Worm (Caenorhabditis elegans) whole organism, L2 larva: ENCODE data around the gene F35H8.1.

ENCODE experiments used
- C34F6.9 ChIP-seq: fragments of 150-350 bp; optimal IDR thresholded peaks from 2 replicates; lab custom pipeline; 2014; ENCODE audit warnings: missing biosample characterization, missing genetic modification characterization
- F13H6.1 ChIP-seq: sonication (generic microtip); optimal IDR thresholded peaks from 2 replicates; lab custom pipeline; 2016; ENCODE audit warnings: missing genetic modification characterization, missing compliant biosample characterization
- R02D3.7 ChIP-seq: fragments of 150-350 bp; optimal IDR thresholded peaks from 2 replicates; lab custom pipeline; 2014; ENCODE audit warnings: missing biosample characterization, missing genetic modification characterization
- Y55F3AM.14 ChIP-seq: fragments of 200-800 bp; sonication (Bioruptor generic); optimal IDR thresholded peaks from 2 replicates; lab custom pipeline; 2018; ENCODE audit warnings: mild to moderate bottlenecking, missing genetic modification characterization, missing compliant biosample characterization
- ZK546.5 ChIP-seq: sonication (generic microtip); optimal IDR thresholded peaks from 2 replicates; lab custom pipeline; 2017; ENCODE audit warnings: missing biosample characterization, missing genetic modification characterization
- alr-1 ChIP-seq: fragments of 150-350 bp; optimal IDR thresholded peaks from 2 replicates; lab custom pipeline; 2014; ENCODE audit warnings: missing biosample characterization, missing genetic modification characterization
- aly-2 ChIP-seq: fragments of 150-350 bp; optimal IDR thresholded peaks from 2 replicates; lab custom pipeline; 2014; ENCODE audit warnings: missing biosample characterization, missing genetic modification characterization
- ama-1 ChIP-seq: fragments of 150-350 bp; optimal IDR thresholded peaks from 2 replicates; lab custom pipeline; 2018; ENCODE audit warnings: inconsistent platforms
- blmp-1 ChIP-seq: sonication (generic microtip); optimal IDR thresholded peaks from 2 replicates; lab custom pipeline; 2017; ENCODE audit warnings: missing genetic modification characterization, mild to moderate bottlenecking, missing compliant biosample characterization, antibody characterized with exemption, moderate library complexity; ENCODE audit not compliant: insufficient read depth
- ceh-16 ChIP-seq: fragments of 150-350 bp; optimal IDR thresholded peaks from 2 replicates; lab custom pipeline; 2014; ENCODE audit warnings: missing biosample characterization, missing genetic modification characterization
- ceh-82 ChIP-seq: fragments of 150-350 bp; optimal IDR thresholded peaks from 2 replicates; lab custom pipeline; 2014; ENCODE audit warnings: missing biosample characterization, missing genetic modification characterization
- crh-2 ChIP-seq: sonication (generic microtip); optimal IDR thresholded peaks from 2 replicates; lab custom pipeline; 2017; ENCODE audit warnings: missing biosample characterization, missing genetic modification characterization
- dmd-4 ChIP-seq: sonication (generic microtip); optimal IDR thresholded peaks from 2 replicates; lab custom pipeline; 2017; ENCODE audit warnings: missing biosample characterization, missing genetic modification characterization
- egl-27 ChIP-seq: sonication (generic microtip); optimal IDR thresholded peaks from 3 replicates; lab custom pipeline; 2017; ENCODE audit warnings: missing biosample characterization, missing genetic modification reagents, missing genetic modification characterization
- elt-1 ChIP-seq: fragments of 150-350 bp; optimal IDR thresholded peaks from 2 replicates; lab custom pipeline; 2014; ENCODE audit warnings: missing biosample characterization, missing genetic modification characterization
- elt-3 ChIP-seq: sonication (generic microtip); optimal IDR thresholded peaks from 2 replicates; lab custom pipeline; 2017; ENCODE audit warnings: missing biosample characterization, missing genetic modification characterization
- fos-1 ChIP-seq: fragments of 150-350 bp; optimal IDR thresholded peaks from 2 replicates; lab custom pipeline; 2014; ENCODE audit warnings: missing biosample characterization, missing genetic modification characterization
- gmeb-1 ChIP-seq: fragments of 150-350 bp; optimal IDR thresholded peaks from 2 replicates; lab custom pipeline; 2014; ENCODE audit warnings: missing biosample characterization, missing genetic modification characterization
- lin-11 ChIP-seq: fragments of 150-350 bp; sonication (generic microtip); optimal IDR thresholded peaks from 2 replicates; lab custom pipeline; 2014; ENCODE audit warnings: missing biosample characterization, missing genetic modification characterization, inconsistent platforms, mixed read lengths
- lin-13 ChIP-seq: fragments of 150-350 bp; optimal IDR thresholded peaks from 2 replicates; lab custom pipeline; 2014; ENCODE audit warnings: missing biosample characterization, missing genetic modification reagents, missing genetic modification characterization
- lin-39 ChIP-seq: fragments of 150-350 bp; optimal IDR thresholded peaks from 2 replicates; lab custom pipeline; 2014; ENCODE audit warnings: missing biosample characterization, missing genetic modification reagents, missing genetic modification characterization
- lsy-2 ChIP-seq, 2 experiments: fragments of 150-350 bp in 1 of 2; sonication (generic microtip) in 1 of 2; optimal IDR thresholded peaks; 2 replicates each; lab custom pipeline; 2014 to 2017; ENCODE audit warnings: missing biosample characterization in 2 of 2, missing genetic modification characterization in 2 of 2
- mab-5 ChIP-seq: fragments of 150-350 bp; optimal IDR thresholded peaks from 2 replicates; lab custom pipeline; 2014; ENCODE audit warnings: missing biosample characterization, missing genetic modification characterization
- mbf-1 ChIP-seq: sonication (generic microtip); optimal IDR thresholded peaks from 2 replicates; lab custom pipeline; 2017; ENCODE audit warnings: missing biosample characterization, missing genetic modification characterization
- mdl-1 ChIP-seq, 2 experiments: fragments of 150-350 bp in 1 of 2; sonication (generic microtip) in 1 of 2; optimal IDR thresholded peaks; 2 replicates each; lab custom pipeline; 2017; ENCODE audit warnings: missing biosample characterization in 2 of 2, missing genetic modification characterization in 2 of 2
- nhr-10 ChIP-seq: sonication (generic microtip); optimal IDR thresholded peaks from 2 replicates; lab custom pipeline; 2017; ENCODE audit warnings: missing biosample characterization, missing genetic modification characterization
- nhr-11 ChIP-seq: fragments of 150-350 bp; optimal IDR thresholded peaks from 2 replicates; lab custom pipeline; 2014; ENCODE audit warnings: missing biosample characterization, missing genetic modification characterization
- nhr-12 ChIP-seq: fragments of 150-350 bp; optimal IDR thresholded peaks from 2 replicates; lab custom pipeline; 2014; ENCODE audit warnings: missing biosample characterization, missing genetic modification characterization
- nhr-129 ChIP-seq: fragments of 150-350 bp; optimal IDR thresholded peaks from 2 replicates; lab custom pipeline; 2014; ENCODE audit warnings: missing biosample characterization, missing genetic modification characterization
- nhr-21 ChIP-seq: fragments of 150-350 bp; optimal IDR thresholded peaks from 2 replicates; lab custom pipeline; 2014; ENCODE audit warnings: missing biosample characterization, missing genetic modification characterization
- nhr-23 ChIP-seq: fragments of 150-350 bp; optimal IDR thresholded peaks from 2 replicates; lab custom pipeline; 2014; ENCODE audit warnings: missing biosample characterization, missing genetic modification reagents, missing genetic modification characterization
- nhr-237 ChIP-seq: fragments of 150-350 bp; optimal IDR thresholded peaks from 2 replicates; lab custom pipeline; 2014; ENCODE audit warnings: missing biosample characterization, missing genetic modification characterization
- nhr-25 ChIP-seq: fragments of 150-350 bp; sonication (generic microtip); optimal IDR thresholded peaks from 3 replicates; lab custom pipeline; 2014; ENCODE audit warnings: missing biosample characterization, missing genetic modification characterization
- nhr-6 ChIP-seq: fragments of 150-350 bp; optimal IDR thresholded peaks from 2 replicates; lab custom pipeline; 2014; ENCODE audit warnings: missing biosample characterization, missing genetic modification characterization
- nhr-77 ChIP-seq: fragments of 150-350 bp; optimal IDR thresholded peaks from 2 replicates; lab custom pipeline; 2014; ENCODE audit warnings: missing biosample characterization, missing genetic modification characterization
- peb-1 ChIP-seq: fragments of 150-350 bp; optimal IDR thresholded peaks from 2 replicates; lab custom pipeline; 2014; ENCODE audit warnings: missing biosample characterization, missing genetic modification characterization
- sem-4 ChIP-seq: fragments of 150-350 bp; optimal IDR thresholded peaks from 2 replicates; lab custom pipeline; 2014; ENCODE audit warnings: missing biosample characterization, missing genetic modification reagents, missing genetic modification characterization
- skn-1 ChIP-seq: sonication (generic microtip); optimal IDR thresholded peaks from 2 replicates; lab custom pipeline; 2017; ENCODE audit warnings: missing biosample characterization, missing genetic modification characterization
- sma-3 ChIP-seq: sonication (generic microtip); optimal IDR thresholded peaks from 2 replicates; lab custom pipeline; 2016; ENCODE audit warnings: missing genetic modification reagents, missing genetic modification characterization, missing compliant biosample characterization
- sma-9 ChIP-seq, 2 experiments: fragments of 150-350 bp in 1 of 2; sonication (generic microtip) in 1 of 2; optimal IDR thresholded peaks; 2 replicates each; lab custom pipeline; 2014 to 2016; ENCODE audit warnings: missing genetic modification characterization in 2 of 2, mild to moderate bottlenecking in 1 of 2, missing biosample characterization in 1 of 2, missing compliant biosample characterization in 1 of 2, missing genetic modification reagents in 1 of 2, moderate library complexity in 1 of 2
- snpc-4 ChIP-seq: fragments of 150-350 bp; optimal IDR thresholded peaks from 2 replicates; lab custom pipeline; 2014; ENCODE audit warnings: missing biosample characterization, missing genetic modification characterization
- unc-39 ChIP-seq: fragments of 150-350 bp; optimal IDR thresholded peaks from 2 replicates; lab custom pipeline; 2014; ENCODE audit warnings: missing biosample characterization, missing genetic modification characterization
- unc-55 ChIP-seq: fragments of 150-350 bp; sonication (generic microtip); optimal IDR thresholded peaks from 3 replicates; lab custom pipeline; 2014; ENCODE audit warnings: missing biosample characterization, missing genetic modification reagents, missing genetic modification characterization
- unc-62 ChIP-seq: fragments of 150-350 bp; optimal IDR thresholded peaks from 2 replicates; lab custom pipeline; 2014; ENCODE audit warnings: missing biosample characterization, missing genetic modification reagents, missing genetic modification characterization
- zag-1 ChIP-seq: fragments of 150-350 bp; optimal IDR thresholded peaks from 2 replicates; lab custom pipeline; 2014; ENCODE audit warnings: missing biosample characterization, missing genetic modification characterization
- ztf-1 ChIP-seq: fragments of 200-800 bp; sonication (Bioruptor generic); conservative IDR thresholded peaks from 2 replicates; pipeline ENCODE4 v1.3.6; 2022; ENCODE audit warnings: missing genetic modification characterization, missing compliant biosample characterization
- ztf-11 ChIP-seq: sonication (generic microtip); optimal IDR thresholded peaks from 2 replicates; lab custom pipeline; 2017; ENCODE audit warnings: missing biosample characterization, missing genetic modification characterization
- ztf-4 ChIP-seq: fragments of 150-350 bp; optimal IDR thresholded peaks from 2 replicates; lab custom pipeline; 2014; ENCODE audit warnings: missing biosample characterization, missing genetic modification characterization

The F35H8.1 gene

DNA sequence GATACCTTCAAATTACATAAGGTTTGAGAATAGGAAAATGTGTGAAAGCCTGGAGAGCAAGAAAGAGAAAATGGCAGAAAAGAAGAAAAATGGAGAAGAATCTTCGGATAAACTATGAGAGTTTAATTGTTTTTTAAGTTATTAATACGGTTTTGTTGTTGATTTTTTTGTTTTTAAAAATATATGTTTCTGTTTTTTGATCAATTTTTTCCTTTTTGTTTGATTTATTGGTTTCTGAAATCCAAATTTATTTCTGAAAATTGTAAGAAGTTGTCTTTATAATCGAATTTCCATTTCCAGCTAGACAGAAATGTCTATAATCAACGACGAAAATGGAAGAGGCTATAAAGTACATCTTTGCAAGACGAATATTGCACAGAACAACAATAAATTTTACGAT, 39.7 kb upstream of the F35H8.1 start, which contains the start of gene parp-2:
Gene parp-2 (plus strand): TSS at position 301 of the 400 bp plus-strand sequence.
- TF ChIP-seq nhr-129 (tag; lab: Kevin White, UChicago): no peak
- no peak for TF ChIP-seq C34F6.9 (tag; lab: Kevin White, UChicago)
- no peak for TF ChIP-seq sma-3
- TF ChIP-seq dmd-4: no peak
- TF ChIP-seq nhr-12 (tag; lab: Kevin White, UChicago): no peak

DNA sequence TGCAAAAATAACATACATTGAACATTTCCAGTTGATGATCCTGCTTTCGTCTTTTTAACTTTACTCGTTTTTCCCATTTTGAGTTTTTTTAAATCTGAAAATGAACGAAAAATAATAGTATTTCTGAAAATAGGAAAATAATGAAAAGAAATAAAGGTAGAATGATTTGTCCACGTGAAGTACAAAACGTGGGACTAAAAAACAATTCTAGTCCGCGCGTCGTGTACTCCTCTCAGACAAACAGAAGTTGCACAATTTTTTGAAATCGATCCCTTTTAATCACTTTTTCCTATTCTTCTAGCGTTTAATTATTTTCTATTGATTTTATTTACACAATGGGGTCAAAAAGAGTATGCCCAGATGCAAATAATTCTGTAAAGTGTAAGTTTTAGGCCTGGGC, 38.0 kb upstream of the F35H8.1 start, which contains the start of the genes E02H1.1 and tag-124:
Gene E02H1.1 (minus strand): TSS at position 94 of the 400 bp plus-strand sequence.
Gene tag-124 (plus strand): TSS at position 222 of the 400 bp plus-strand sequence.
- no peak for TF ChIP-seq ztf-1
- no peak for TF ChIP-seq mdl-1 (tag; optimal IDR thresholded peaks at IDR 0.05; lab: Kevin White, UChicago)
- peak; percentile 12 for TF ChIP-seq blmp-1
- TF ChIP-seq elt-3 (tag; lab: Kevin White, UChicago): no peak
- TF ChIP-seq ZK546.5 (tag; lab: Kevin White, UChicago): no peak
- no peak for TF ChIP-seq skn-1 (tag; lab: Kevin White, UChicago)
- peak; percentile 51 for TF ChIP-seq lin-13
- no peak for TF ChIP-seq lin-11 (tag; lab: Kevin White, UChicago)
- no peak for TF ChIP-seq aly-2 (tag; lab: Kevin White, UChicago)
- TF ChIP-seq unc-62 (GFP tag; lab: Kevin White, UChicago): no peak
- TF ChIP-seq mab-5: peak; percentile 69
- TF ChIP-seq fos-1 (tag; lab: Kevin White, UChicago): peak; percentile 27
- TF ChIP-seq unc-55: peak; percentile 89
- no peak for TF ChIP-seq mbf-1
- no peak for TF ChIP-seq R02D3.7 (tag; lab: Kevin White, UChicago)
- TF ChIP-seq nhr-12 (tag; lab: Kevin White, UChicago): no peak
- TF ChIP-seq dmd-4: no peak
- TF ChIP-seq ceh-82 (tag; lab: Kevin White, UChicago): no peak
- TF ChIP-seq ceh-16 (tag; lab: Kevin White, UChicago): no peak
- no peak for TF ChIP-seq Y55F3AM.14 (GFP tag; lab: Kevin White, UChicago)
- no peak for TF ChIP-seq unc-39 (tag; lab: Kevin White, UChicago)
- no peak for TF ChIP-seq ztf-4 (tag; lab: Kevin White, UChicago)
- TF ChIP-seq nhr-25 (tag; lab: Kevin White, UChicago): peak; percentile 77
- no peak for TF ChIP-seq zag-1 (tag; lab: Kevin White, UChicago)
- TF ChIP-seq lin-39: no peak
- TF ChIP-seq sem-4 (tag; lab: Kevin White, UChicago): peak; percentile 66
- TF ChIP-seq nhr-129 (tag; lab: Kevin White, UChicago): peak; percentile 67
- peak; percentile 75 for TF ChIP-seq F13H6.1 (tag; lab: Kevin White, UChicago)
- peak; percentile 67 to 89 for TF ChIP-seq lsy-2 (tag; optimal IDR thresholded peaks at IDR 0.05; lab: Kevin White, UChicago)
- no peak for TF ChIP-seq ztf-11 (tag; lab: Kevin White, UChicago)
- TF ChIP-seq nhr-10 (tag; lab: Kevin White, UChicago): no peak
- TF ChIP-seq nhr-237 (tag; lab: Kevin White, UChicago): no peak
- peak; percentile 66 for TF ChIP-seq nhr-21 (tag; lab: Kevin White, UChicago)
- no peak for TF ChIP-seq nhr-77 (tag; lab: Kevin White, UChicago)
- peak; percentile 92 for TF ChIP-seq sma-9 (GFP tag; optimal IDR thresholded peaks at IDR 0.05; lab: Kevin White, UChicago)
- no peak for TF ChIP-seq sma-9 (tag; optimal IDR thresholded peaks at IDR 0.05; lab: Kevin White, UChicago)
- peak; percentile 61 for TF ChIP-seq gmeb-1 (tag; lab: Kevin White, UChicago)
- TF ChIP-seq peb-1 (tag; lab: Kevin White, UChicago): no peak
- no peak for TF ChIP-seq ama-1
- TF ChIP-seq C34F6.9 (tag; lab: Kevin White, UChicago): peak; percentile 81
- no peak for TF ChIP-seq alr-1 (tag; lab: Kevin White, UChicago)
- TF ChIP-seq nhr-6: peak; percentile 64
- TF ChIP-seq nhr-23 (tag; lab: Kevin White, UChicago): no peak
- peak; percentile 72 for TF ChIP-seq crh-2 (tag; lab: Kevin White, UChicago)
- TF ChIP-seq nhr-11 (tag; lab: Kevin White, UChicago): no peak
- peak; percentile 38 for TF ChIP-seq egl-27 (tag; lab: Kevin White, UChicago)
- peak; percentile 49 for TF ChIP-seq snpc-4
- TF ChIP-seq sma-3: peak; percentile 88
- TF ChIP-seq elt-1: no peak
